Worm (Caenorhabditis elegans) whole organism, early embryonic: ENCODE data around the gene Y40B10A.11.

Experiments used
- aly-1 ChIP-seq: sonication (generic microtip); optimal IDR thresholded peaks from 2 replicates; lab custom pipeline; 2016; ENCODE audit warnings: missing genetic modification characterization, missing compliant biosample characterization
- ama-1 ChIP-seq: fragments of 150-350 bp; optimal IDR thresholded peaks from 2 replicates; lab custom pipeline; 2014
- tbx-37 ChIP-seq: fragments of 200-800 bp; sonication (Bioruptor generic); conservative IDR thresholded peaks from 2 replicates; pipeline ENCODE4 v1.3.6; 2022; ENCODE audit warnings: missing genetic modification reagents, missing genetic modification characterization, missing compliant biosample characterization

DNA sequence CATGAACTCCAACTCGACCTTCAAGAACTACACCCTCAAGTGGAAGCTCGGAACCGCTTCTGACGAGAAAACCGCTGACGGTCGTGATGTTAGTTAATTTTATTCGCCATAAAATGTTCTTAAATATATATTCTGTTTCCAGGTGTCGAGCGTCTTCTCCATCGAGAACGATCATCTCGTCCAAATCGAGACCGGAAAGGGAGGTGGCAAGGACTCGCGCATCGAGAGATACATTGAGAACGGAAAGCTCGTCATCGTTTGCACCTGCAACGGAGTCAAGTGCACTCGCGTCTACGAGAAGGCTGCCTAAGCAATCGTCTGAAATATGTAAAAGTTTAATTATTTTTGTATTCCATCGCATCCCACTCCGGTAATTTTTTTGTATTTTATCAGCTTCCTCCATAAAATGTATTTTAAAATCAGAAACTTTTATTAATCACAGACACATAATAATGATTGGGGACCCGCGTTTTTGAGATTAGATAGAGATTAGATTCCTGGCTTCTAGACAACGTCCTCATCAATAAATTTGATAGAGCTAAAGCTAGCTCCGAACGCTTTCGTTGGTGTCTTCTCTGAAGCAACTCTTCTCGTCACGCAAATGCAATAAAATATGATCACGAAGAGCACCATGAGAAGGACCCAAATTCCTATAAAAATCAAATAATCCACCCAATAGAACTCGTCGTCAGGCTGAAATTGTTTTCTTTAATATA is 17.5 kb upstream of the Y40B10A.11 start:
- TF ChIP-seq ama-1 (lab: Kevin White, UChicago) (no peak), tbx-37 (GFP tag; lab: Robert Waterston, UW) (no peak), aly-1 (tag; lab: Kevin White, UChicago) (no peak)
